Worm (Caenorhabditis elegans) whole organism, young adult: Measurements from ENCODE around the gene his-64.
"Not testable (repeated sequence)": the region's sequence is repeated elsewhere in the genome, so short reads cannot be mapped to it uniquely, and the experiment has no call there.

ENCODE experiments used
- B0336.3 ChIP-seq: fragments of 200-800 bp; sonication (Bioruptor generic); IDR thresholded peaks from 2 replicates; pipeline ENCODE4 v1.3.6; 2022; ENCODE audit warnings: missing genetic modification characterization, missing compliant biosample characterization
- D2030.7 ChIP-seq: fragments of 200-800 bp; sonication (Bioruptor generic); IDR thresholded peaks from 2 replicates; pipeline ENCODE4 v1.3.6; 2022; ENCODE audit warnings: missing genetic modification reagents, missing genetic modification characterization, missing compliant biosample characterization
- F33H1.4 ChIP-seq: fragments of 200-800 bp; sonication (Bioruptor generic); IDR thresholded peaks from 2 replicates; pipeline ENCODE4 v1.3.6; 2022; ENCODE audit warnings: missing genetic modification reagents, missing genetic modification characterization, missing compliant biosample characterization
- F39B2.1 ChIP-seq: fragments of 200-800 bp; sonication (Bioruptor generic); IDR thresholded peaks from 2 replicates; pipeline ENCODE4 v1.3.6; 2022; ENCODE audit warnings: missing genetic modification reagents, missing genetic modification characterization, missing compliant biosample characterization
- F49E8.2 ChIP-seq: sonication (generic microtip); optimal IDR thresholded peaks from 3 replicates; lab custom pipeline; 2017; ENCODE audit warnings: missing genetic modification characterization, mild to moderate bottlenecking, missing compliant biosample characterization, antibody characterized with exemption, moderate library complexity; ENCODE audit not compliant: insufficient read depth
- Y53G8AR.9 ChIP-seq: fragments of 200-800 bp; sonication (Bioruptor generic); conservative IDR thresholded peaks from 2 replicates; pipeline ENCODE4 v1.3.6; 2022; ENCODE audit warnings: missing genetic modification reagents, missing genetic modification characterization, missing compliant biosample characterization
- Y56A3A.18 ChIP-seq: fragments of 200-800 bp; sonication (Bioruptor generic); IDR thresholded peaks from 2 replicates; pipeline ENCODE4 v1.3.6; 2022; ENCODE audit warnings: missing genetic modification reagents, missing genetic modification characterization, missing compliant biosample characterization
- Y79H2A.3 ChIP-seq: fragments of 200-800 bp; sonication (Bioruptor generic); conservative IDR thresholded peaks from 2 replicates; pipeline ENCODE4 v1.3.6; 2022; ENCODE audit warnings: missing genetic modification reagents, missing genetic modification characterization, missing compliant biosample characterization
- aptf-2 ChIP-seq: fragments of 200-800 bp; sonication (Bioruptor generic); conservative IDR thresholded peaks from 2 replicates; pipeline ENCODE4 v1.3.6; 2022; ENCODE audit warnings: missing genetic modification reagents, missing genetic modification characterization, missing compliant biosample characterization
- aptf-3 ChIP-seq: fragments of 200-800 bp; sonication (Bioruptor generic); IDR thresholded peaks from 2 replicates; pipeline ENCODE4 v1.3.6; 2022; ENCODE audit warnings: missing genetic modification characterization, missing compliant biosample characterization
- attf-6 ChIP-seq: fragments of 200-800 bp; sonication (Bioruptor generic); IDR thresholded peaks from 2 replicates; pipeline ENCODE4 v1.3.6; 2022; ENCODE audit warnings: missing genetic modification reagents, missing genetic modification characterization, missing compliant biosample characterization
- cebp-2 ChIP-seq: fragments of 200-800 bp; sonication (Bioruptor generic); IDR thresholded peaks from 2 replicates; pipeline ENCODE4 v1.3.6; 2022; ENCODE audit warnings: missing genetic modification characterization, missing compliant biosample characterization
- ceh-100 ChIP-seq: fragments of 200-800 bp; sonication (Bioruptor generic); IDR thresholded peaks from 2 replicates; pipeline ENCODE4 v1.3.6; 2022; ENCODE audit warnings: missing genetic modification reagents, missing genetic modification characterization, missing compliant biosample characterization
- ceh-58 ChIP-seq: fragments of 200-800 bp; sonication (Bioruptor generic); IDR thresholded peaks from 2 replicates; pipeline ENCODE4 v1.3.6; 2022; ENCODE audit warnings: missing genetic modification characterization, missing compliant biosample characterization
- ceh-91 ChIP-seq: fragments of 200-800 bp; sonication (Bioruptor generic); IDR thresholded peaks from 2 replicates; pipeline ENCODE4 v1.3.6; 2022; ENCODE audit warnings: missing genetic modification reagents, missing genetic modification characterization, missing compliant biosample characterization
- dox-1 ChIP-seq: fragments of 200-800 bp; sonication (Bioruptor generic); IDR thresholded peaks from 2 replicates; pipeline ENCODE4 v1.3.6; 2022; ENCODE audit warnings: missing genetic modification reagents, missing genetic modification characterization, missing compliant biosample characterization
- egl-44 ChIP-seq: fragments of 200-800 bp; sonication (Bioruptor generic); IDR thresholded peaks from 2 replicates; pipeline ENCODE4 v1.3.6; 2022; ENCODE audit warnings: missing genetic modification reagents, missing genetic modification characterization, missing compliant biosample characterization
- egrh-3 ChIP-seq: fragments of 200-800 bp; sonication (Bioruptor generic); IDR thresholded peaks from 2 replicates; pipeline ENCODE4 v1.3.6; 2022; ENCODE audit warnings: missing genetic modification reagents, missing genetic modification characterization, missing compliant biosample characterization
- ekl-4 ChIP-seq: fragments of 200-800 bp; sonication (Bioruptor generic); IDR thresholded peaks from 2 replicates; pipeline ENCODE4 v1.3.6; 2022; ENCODE audit warnings: missing genetic modification reagents, missing genetic modification characterization, missing compliant biosample characterization
- hmg-1.2 ChIP-seq: fragments of 200-800 bp; sonication (Bioruptor generic); IDR thresholded peaks from 2 replicates; pipeline ENCODE4 v1.3.6; 2022; ENCODE audit warnings: missing genetic modification reagents, missing genetic modification characterization, missing compliant biosample characterization
- hmg-20 ChIP-seq: fragments of 200-800 bp; sonication (Bioruptor generic); IDR thresholded peaks from 2 replicates; pipeline ENCODE4 v1.3.6; 2022; ENCODE audit warnings: missing genetic modification reagents, missing genetic modification characterization, missing compliant biosample characterization
- hrde-1 ChIP-seq: sonication (generic microtip); optimal IDR thresholded peaks from 2 replicates; lab custom pipeline; 2016; ENCODE audit warnings: missing genetic modification characterization, mild to moderate bottlenecking, missing compliant biosample characterization, moderate library complexity, missing genotype, missing genetic modification reagents, borderline replicate concordance
- hsf-1 ChIP-seq: fragments of 200-800 bp; sonication (Bioruptor generic); IDR thresholded peaks from 2 replicates; pipeline ENCODE4 v1.3.6; 2022; ENCODE audit warnings: missing genetic modification reagents, missing genetic modification characterization, missing compliant biosample characterization
- lin-26 ChIP-seq: fragments of 200-800 bp; sonication (Bioruptor generic); IDR thresholded peaks from 2 replicates; pipeline ENCODE4 v1.3.6; 2022; ENCODE audit warnings: missing genetic modification reagents, missing genetic modification characterization, missing compliant biosample characterization
- lin-54 ChIP-seq: fragments of 200-800 bp; sonication (Bioruptor generic); optimal IDR thresholded peaks from 2 replicates; lab custom pipeline; 2018; ENCODE audit warnings: mild to moderate bottlenecking, missing genetic modification characterization, missing compliant biosample characterization
- lsl-1 ChIP-seq: fragments of 200-800 bp; sonication (Bioruptor generic); optimal IDR thresholded peaks from 2 replicates; lab custom pipeline; 2018; ENCODE audit warnings: mild to moderate bottlenecking, missing genetic modification characterization, moderate library complexity, missing compliant biosample characterization
- madf-3 ChIP-seq: fragments of 200-800 bp; sonication (Bioruptor generic); IDR thresholded peaks from 2 replicates; pipeline ENCODE4 v1.3.6; 2022; ENCODE audit warnings: missing genetic modification reagents, missing genetic modification characterization, missing compliant biosample characterization
- madf-6 ChIP-seq: fragments of 200-800 bp; sonication (Bioruptor generic); IDR thresholded peaks from 2 replicates; pipeline ENCODE4 v1.3.6; 2022; ENCODE audit warnings: missing genetic modification reagents, missing genetic modification characterization, missing compliant biosample characterization
- madf-8 ChIP-seq: fragments of 200-800 bp; sonication (Bioruptor generic); conservative IDR thresholded peaks from 2 replicates; pipeline ENCODE4 v1.3.6; 2022; ENCODE audit warnings: missing genetic modification reagents, missing genetic modification characterization, missing compliant biosample characterization
- mcd-1 ChIP-seq: fragments of 200-800 bp; sonication (Bioruptor generic); IDR thresholded peaks from 2 replicates; pipeline ENCODE4 v1.3.6; 2022; ENCODE audit warnings: missing genetic modification reagents, missing genetic modification characterization, missing compliant biosample characterization
- nfya-2 ChIP-seq: fragments of 200-800 bp; sonication (Bioruptor generic); IDR thresholded peaks from 2 replicates; pipeline ENCODE4 v1.3.6; 2022; ENCODE audit warnings: missing genetic modification reagents, missing genetic modification characterization, missing compliant biosample characterization
- pbrm-1 ChIP-seq: fragments of 200-800 bp; sonication (Bioruptor generic); IDR thresholded peaks from 2 replicates; pipeline ENCODE4 v1.3.6; 2022; ENCODE audit warnings: missing genetic modification reagents, missing genetic modification characterization, missing compliant biosample characterization
- snpc-3.4 ChIP-seq: sonication (generic microtip); optimal IDR thresholded peaks from 2 replicates; lab custom pipeline; 2017; ENCODE audit warnings: missing genetic modification characterization, mild to moderate bottlenecking, missing compliant biosample characterization, antibody characterized with exemption, moderate library complexity, missing genotype, missing genetic modification reagents
- snpc-4 ChIP-seq, 5 experiments: fragments of 150-350 bp in 1 of 5; sonication (generic microtip) in 4 of 5; optimal IDR thresholded peaks; 2 replicates each; lab custom pipeline; 2014 to 2018; ENCODE audit warnings: missing genetic modification characterization in 5 of 5, missing biosample characterization in 3 of 5, antibody characterized with exemption in 2 of 5, mild to moderate bottlenecking in 2 of 5, missing compliant biosample characterization in 2 of 5, missing genotype in 2 of 5, moderate library complexity in 2 of 5, missing genetic modification reagents in 1 of 5
- tbp1 ChIP-seq: fragments of 200-800 bp; sonication (Bioruptor generic); optimal IDR thresholded peaks from 2 replicates; lab custom pipeline; 2018; ENCODE audit warnings: mild to moderate bottlenecking, missing genetic modification characterization, missing compliant biosample characterization
- xnd-1 ChIP-seq: sonication (generic microtip); optimal IDR thresholded peaks from 2 replicates; lab custom pipeline; 2016; ENCODE audit warnings: missing genotype, missing genetic modification reagents, missing genetic modification characterization, missing compliant biosample characterization
- ztf-28 ChIP-seq: fragments of 200-800 bp; sonication (Bioruptor generic); IDR thresholded peaks from 2 replicates; pipeline ENCODE4 v1.3.6; 2022; ENCODE audit warnings: missing genetic modification reagents, missing genetic modification characterization, missing compliant biosample characterization

Gene his-64

ce11 chrIV:11406744-11407690 lies at the start of gene his-64, which contains the start of gene his-63:
his-64 (plus strand) TSS chrIV:11407116.
his-63 (minus strand) TSS chrIV:11406861.
- TF ChIP-seq lin-26 = peak; percentile 85
- peak; percentile 62; the same call in 1 of the 2 replicates for TF ChIP-seq pbrm-1 (GFP tag; lab: Robert Waterston, UW)
- TF ChIP-seq lsl-1 (GFP tag; lab: Kevin White, UChicago) = peak; percentile 25
- 0 out of 2 replicates have a peak, but pooled peaks have one; percentile 28 for TF ChIP-seq cebp-2 (GFP tag; lab: Robert Waterston, UW)
- peak; percentile 90 for TF ChIP-seq dox-1 (GFP tag; lab: Robert Waterston, UW)
- TF ChIP-seq D2030.7 (GFP tag; lab: Robert Waterston, UW) = peak; percentile 37
- TF ChIP-seq xnd-1 (tag; lab: Kevin White, UChicago) = peak; percentile 12
- peak; percentile 92 for TF ChIP-seq aptf-2 (GFP tag; lab: Robert Waterston, UW)
- peak; percentile 5 for TF ChIP-seq lin-54
- peak; percentile 50 for TF ChIP-seq ceh-91 (GFP tag; lab: Robert Waterston, UW)
- peak; percentile 61; the same call in 1 of the 2 replicates for TF ChIP-seq B0336.3 (GFP tag; lab: Robert Waterston, UW)
- TF ChIP-seq ekl-4 (GFP tag; lab: Robert Waterston, UW) = peak; percentile 70
- peak; percentile 81; the same call in 1 of the 2 replicates for TF ChIP-seq madf-3 (GFP tag; lab: Robert Waterston, UW)
- TF ChIP-seq mcd-1 = 0 out of 2 replicates have a peak, but pooled peaks have one; percentile 34
- TF ChIP-seq Y79H2A.3 (GFP tag; lab: Robert Waterston, UW) = peak; percentile 62; the same call in 1 of the 2 replicates
- TF ChIP-seq hmg-20 (GFP tag; lab: Robert Waterston, UW) = 0 out of 2 replicates have a peak, but pooled peaks have one; percentile 9
- TF ChIP-seq hsf-1 (GFP tag; lab: Robert Waterston, UW) = peak; percentile 61; the same call in 1 of the 2 replicates
- peak; percentile 12; the same call in 1 of the 2 replicates for TF ChIP-seq egl-44 (GFP tag; lab: Robert Waterston, UW)
- peak; percentile 15; the same call in 1 of the 2 replicates for TF ChIP-seq Y56A3A.18 (GFP tag; lab: Robert Waterston, UW)
- peak; percentile 54 for TF ChIP-seq F33H1.4 (GFP tag; lab: Robert Waterston, UW)
- TF ChIP-seq ceh-58 (GFP tag; lab: Robert Waterston, UW) = peak; percentile 84; the same call in 1 of the 2 replicates
- TF ChIP-seq F39B2.1 = peak; percentile 99
- TF ChIP-seq hmg-1.2 (GFP tag; lab: Robert Waterston, UW) = peak; percentile 14; the same call in 1 of the 2 replicates
- peak; percentile 48 for TF ChIP-seq tbp1 (GFP tag; lab: Kevin White, UChicago)
- TF ChIP-seq nfya-2 (GFP tag; lab: Robert Waterston, UW) = peak; percentile 82; the same call in 1 of the 2 replicates
- TF ChIP-seq ztf-28 (GFP tag; lab: Robert Waterston, UW) = peak; percentile 29
- TF ChIP-seq aptf-3 (GFP tag; lab: Robert Waterston, UW) = 0 out of 2 replicates have a peak, but pooled peaks have one; percentile 28
- TF ChIP-seq Y53G8AR.9 (GFP tag; lab: Robert Waterston, UW) = peak; percentile 66
- TF ChIP-seq snpc-4 (GFP tag; optimal IDR thresholded peaks at IDR 0.05; lab: Kevin White, UChicago) = not testable (repeated sequence)
- TF ChIP-seq snpc-4 (tag; optimal IDR thresholded peaks at IDR 0.05; lab: Kevin White, UChicago) = peak in 1 of 4 experiments; percentile 25
- peak; percentile 39 for TF ChIP-seq snpc-3.4 (tag; lab: Kevin White, UChicago)
- 0 out of 2 replicates have a peak, but pooled peaks have one; percentile 26 for TF ChIP-seq ceh-100 (GFP tag; lab: Robert Waterston, UW)
- TF ChIP-seq hrde-1 (tag; lab: Kevin White, UChicago) = peak; percentile 63
- TF ChIP-seq egrh-3 (GFP tag; lab: Robert Waterston, UW) = peak; percentile 8; the same call in 1 of the 2 replicates
- TF ChIP-seq attf-6 (GFP tag; lab: Robert Waterston, UW) = peak; percentile 35; the same call in 1 of the 2 replicates
- peak; percentile 43 for TF ChIP-seq madf-8 (GFP tag; lab: Robert Waterston, UW)
- peak; percentile 81 for TF ChIP-seq madf-6 (GFP tag; lab: Robert Waterston, UW)
- TF ChIP-seq F49E8.2 = peak; percentile 37
